Worm (Caenorhabditis elegans) whole organism, L2 larva: Measurements from ENCODE around the gene T06C12.14.

Experiments
- blmp-1 ChIP-seq: sonication (generic microtip); optimal IDR thresholded peaks from 2 replicates; lab custom pipeline; 2017; ENCODE audit warnings: missing genetic modification characterization, mild to moderate bottlenecking, missing compliant biosample characterization, antibody characterized with exemption, moderate library complexity; ENCODE audit not compliant: insufficient read depth
- ceh-16 ChIP-seq: fragments of 150-350 bp; optimal IDR thresholded peaks from 2 replicates; lab custom pipeline; 2014; ENCODE audit warnings: missing biosample characterization, missing genetic modification characterization
- crh-2 ChIP-seq: sonication (generic microtip); optimal IDR thresholded peaks from 2 replicates; lab custom pipeline; 2017; ENCODE audit warnings: missing biosample characterization, missing genetic modification characterization
- dmd-4 ChIP-seq: sonication (generic microtip); optimal IDR thresholded peaks from 2 replicates; lab custom pipeline; 2017; ENCODE audit warnings: missing biosample characterization, missing genetic modification characterization
- elt-1 ChIP-seq: fragments of 150-350 bp; optimal IDR thresholded peaks from 2 replicates; lab custom pipeline; 2014; ENCODE audit warnings: missing biosample characterization, missing genetic modification characterization
- lin-13 ChIP-seq: fragments of 150-350 bp; optimal IDR thresholded peaks from 2 replicates; lab custom pipeline; 2014; ENCODE audit warnings: missing biosample characterization, missing genetic modification reagents, missing genetic modification characterization
- lin-39 ChIP-seq: fragments of 150-350 bp; optimal IDR thresholded peaks from 2 replicates; lab custom pipeline; 2014; ENCODE audit warnings: missing biosample characterization, missing genetic modification reagents, missing genetic modification characterization
- nhr-12 ChIP-seq: fragments of 150-350 bp; optimal IDR thresholded peaks from 2 replicates; lab custom pipeline; 2014; ENCODE audit warnings: missing biosample characterization, missing genetic modification characterization
- nhr-129 ChIP-seq: fragments of 150-350 bp; optimal IDR thresholded peaks from 2 replicates; lab custom pipeline; 2014; ENCODE audit warnings: missing biosample characterization, missing genetic modification characterization
- nhr-25 ChIP-seq: fragments of 150-350 bp; sonication (generic microtip); optimal IDR thresholded peaks from 3 replicates; lab custom pipeline; 2014; ENCODE audit warnings: missing biosample characterization, missing genetic modification characterization
- snpc-4 ChIP-seq: fragments of 150-350 bp; optimal IDR thresholded peaks from 2 replicates; lab custom pipeline; 2014; ENCODE audit warnings: missing biosample characterization, missing genetic modification characterization
- unc-55 ChIP-seq: fragments of 150-350 bp; sonication (generic microtip); optimal IDR thresholded peaks from 3 replicates; lab custom pipeline; 2014; ENCODE audit warnings: missing biosample characterization, missing genetic modification reagents, missing genetic modification characterization
- zag-1 ChIP-seq: fragments of 150-350 bp; optimal IDR thresholded peaks from 2 replicates; lab custom pipeline; 2014; ENCODE audit warnings: missing biosample characterization, missing genetic modification characterization
- ztf-11 ChIP-seq: sonication (generic microtip); optimal IDR thresholded peaks from 2 replicates; lab custom pipeline; 2017; ENCODE audit warnings: missing biosample characterization, missing genetic modification characterization

- no peak for TF ChIP-seq unc-55
- no peak for TF ChIP-seq zag-1 (tag; lab: Kevin White, UChicago)
- no peak for TF ChIP-seq nhr-12 (tag; lab: Kevin White, UChicago)
- TF ChIP-seq crh-2 = no peak
- no peak for TF ChIP-seq lin-39 (tag; lab: Kevin White, UChicago)
- TF ChIP-seq blmp-1 = no peak
- no peak for TF ChIP-seq nhr-129
- no peak for TF ChIP-seq ztf-11
- TF ChIP-seq nhr-25 (tag; lab: Kevin White, UChicago) = no peak
- TF ChIP-seq elt-1 (tag; lab: Kevin White, UChicago) = no peak
- TF ChIP-seq ceh-16 (tag; lab: Kevin White, UChicago) = no peak
- no peak for TF ChIP-seq lin-13 (GFP tag; lab: Kevin White, UChicago)
- no peak for TF ChIP-seq snpc-4 (tag; lab: Kevin White, UChicago)
- no peak for TF ChIP-seq dmd-4 (tag; lab: Kevin White, UChicago)
These were observed 17.7 kb downstream of the T06C12.14 start, which contains the start of gene F35E8.9 for ce11 chrV:15917458-15917857.
